Fruit fly (Drosophila melanogaster): ENCODE measurements around the gene CG2604.

CG2604 gene

DNA sequence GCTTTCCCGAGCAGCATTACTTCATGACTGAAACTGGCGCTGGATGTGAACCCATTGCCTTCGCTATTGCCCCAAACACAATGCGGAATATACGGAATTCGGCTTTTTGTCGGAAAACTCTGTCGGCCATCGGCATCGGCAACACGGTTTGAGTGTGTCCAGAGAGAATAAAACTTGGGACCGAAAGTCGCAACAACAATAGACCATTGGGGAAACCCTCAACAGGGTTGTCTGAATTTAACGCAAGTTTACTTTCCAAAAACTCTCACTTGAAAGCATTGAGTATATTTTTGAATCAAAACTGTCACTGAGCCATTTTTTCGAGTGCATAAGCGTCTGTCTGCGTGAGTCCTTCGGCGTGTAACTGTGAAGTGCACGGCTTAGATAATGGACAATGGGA, 24.9 kb downstream of the CG2604 start (continued):
- peak; percentile 41; the same call in 1 of the 2 replicates for TF ChIP-seq klu (GFP tag; IDR thresholded peaks at IDR 0.05)
- TF ChIP-seq CG32532 (GFP tag; IDR thresholded peaks at IDR 0.05), result peak; percentile 75; the same call in 1 of the 2 replicates
- peak; percentile 57 for TF ChIP-seq CG10366 (GFP tag; IDR thresholded peaks at IDR 0.05)
- no peak for TF ChIP-seq CG33557 (GFP tag; optimal IDR thresholded peaks at IDR 0.05)
- TF ChIP-seq CG4404 (GFP tag; IDR thresholded peaks at IDR 0.05), result no peak
- TF ChIP-seq Sry-δ (GFP tag; optimal IDR thresholded peaks at IDR 0.05), result peak; percentile 12
- peak; percentile 51 for TF ChIP-seq Xbp1 (GFP tag; optimal IDR thresholded peaks at IDR 0.05)
- TF ChIP-seq CG17612 (GFP tag; IDR thresholded peaks at IDR 0.05), result no peak
- TF ChIP-seq CG33213 (GFP tag; optimal IDR thresholded peaks at IDR 0.05), result no peak
- TF ChIP-seq pnt (GFP tag; optimal IDR thresholded peaks at IDR 0.05), result peak; percentile 41
- TF ChIP-seq dan (GFP tag; IDR thresholded peaks at IDR 0.05), result no peak
- peak; percentile 70 for TF ChIP-seq Fer3 (tag; optimal IDR thresholded peaks at IDR 0.05)
- TF ChIP-seq zen (tag; optimal IDR thresholded peaks at IDR 0.05), result no peak
- TF ChIP-seq CG10462 (GFP tag; optimal IDR thresholded peaks at IDR 0.05), result no peak
- peak; percentile 1 for TF ChIP-seq CG10654 (GFP tag; optimal IDR thresholded peaks at IDR 0.05)
- peak; percentile 31; the same call in 1 of the 2 replicates for TF ChIP-seq al (GFP tag; IDR thresholded peaks at IDR 0.05)
- no peak for TF ChIP-seq jigr1 (GFP tag; IDR thresholded peaks at IDR 0.05)
- no peak for TF ChIP-seq Dip2 (GFP tag; IDR thresholded peaks at IDR 0.05)
- TF ChIP-seq sqz (GFP tag; optimal IDR thresholded peaks at IDR 0.05), result no peak
- TF ChIP-seq CG14860 (GFP tag; IDR thresholded peaks at IDR 0.05; ENCODE audit: partially characterized antibody), result no peak
- no peak for TF ChIP-seq gsb-n (tag; optimal IDR thresholded peaks at IDR 0.05)
- TF ChIP-seq Lim3 (GFP tag; IDR thresholded peaks at IDR 0.05), result no peak
- peak; percentile 31 for TF ChIP-seq nmo (GFP tag; optimal IDR thresholded peaks at IDR 0.05)
- TF ChIP-seq Side (GFP tag; optimal IDR thresholded peaks at IDR 0.05), result peak; percentile 66
- no peak for TF ChIP-seq exex (tag; optimal IDR thresholded peaks at IDR 0.05)
- no peak for TF ChIP-seq lov (optimal IDR thresholded peaks at IDR 0.05)
- no peak for TF ChIP-seq lov (GFP tag; IDR thresholded peaks at IDR 0.05)
- TF ChIP-seq fd64A (GFP tag; optimal IDR thresholded peaks at IDR 0.05), result no peak
- peak; percentile 42 for TF ChIP-seq CG12391 (tag; optimal IDR thresholded peaks at IDR 0.05)
- TF ChIP-seq gcm (GFP tag; optimal IDR thresholded peaks at IDR 0.05), result no peak
- TF ChIP-seq ase (GFP tag; IDR thresholded peaks at IDR 0.05), result no peak
- TF ChIP-seq CG17568 (GFP tag; optimal IDR thresholded peaks at IDR 0.05), result no peak
- no peak for TF ChIP-seq Bgb (GFP tag; IDR thresholded peaks at IDR 0.05; ENCODE audit: partially characterized antibody)
- TF ChIP-seq CG6654 (GFP tag; optimal IDR thresholded peaks at IDR 0.05), result no peak
- TF ChIP-seq CG11723 (GFP tag; optimal IDR thresholded peaks at IDR 0.05), result no peak
- TF ChIP-seq CG14014 (GFP tag; IDR thresholded peaks at IDR 0.05), result peak; percentile 53
- TF ChIP-seq CG7357 (GFP tag; IDR thresholded peaks at IDR 0.05), result 0 out of 3 replicates have a peak, but pooled peaks have one; percentile 8
- TF ChIP-seq kay (GFP tag; optimal IDR thresholded peaks at IDR 0.05), result no peak
- peak; percentile 56; the same call in 1 of the 2 replicates for TF ChIP-seq stc (GFP tag; IDR thresholded peaks at IDR 0.05)
- TF ChIP-seq ci (GFP tag; IDR thresholded peaks at IDR 0.05), result peak; percentile 69; the same call in 2 of the 3 replicates
- TF ChIP-seq disco-r (GFP tag; optimal IDR thresholded peaks at IDR 0.05), result no peak
- peak; percentile 82 for TF ChIP-seq mam (GFP tag; optimal IDR thresholded peaks at IDR 0.05)
- 0 out of 2 replicates have a peak, but pooled peaks have one; percentile 32 for TF ChIP-seq Taf1 (GFP tag; IDR thresholded peaks at IDR 0.05)
- peak; percentile 49 for TF ChIP-seq CG9609 (GFP tag; optimal IDR thresholded peaks at IDR 0.05)
- TF ChIP-seq CkIIα-i1 (GFP tag; IDR thresholded peaks at IDR 0.05), result no peak
- TF ChIP-seq fd102C (GFP tag; optimal IDR thresholded peaks at IDR 0.05), result no peak
- TF ChIP-seq peb (GFP tag; IDR thresholded peaks at IDR 0.05), result no peak
- no peak for TF ChIP-seq CG7745 (tag; optimal IDR thresholded peaks at IDR 0.05)
- TF ChIP-seq p53 (GFP tag; optimal IDR thresholded peaks at IDR 0.05), result no peak
- no peak; the same call in 1 of the 2 replicates for TF ChIP-seq slbo (GFP tag; IDR thresholded peaks at IDR 0.05)
- TF ChIP-seq bowl (GFP tag; IDR thresholded peaks at IDR 0.05), result no peak
- TF ChIP-seq Opbp (GFP tag; IDR thresholded peaks at IDR 0.05; ENCODE audit: partially characterized antibody), result no peak
